Fruit fly (Drosophila melanogaster) Kc167 (cell line): ENCODE data around the gene RpL7-like.

Experiments used
- Sin3A ChIP-seq: fragments of >200 bp; optimal IDR thresholded peaks from 2 replicates; lab custom pipeline; 2018; ENCODE audit warnings: missing external identifiers
- h ChIP-seq: fragments of >200 bp; optimal IDR thresholded peaks from 3 replicates; lab custom pipeline; 2018; ENCODE audit warnings: missing external identifiers
- insv ChIP-seq: fragments of >200 bp; optimal IDR thresholded peaks from 3 replicates; lab custom pipeline; 2018; ENCODE audit warnings: missing external identifiers
- psq ChIP-seq: fragments of >200 bp; optimal IDR thresholded peaks from 2 replicates; lab custom pipeline; 2017; ENCODE audit warnings: missing external identifiers
- ttk ChIP-seq: sonication (Bioruptor generic); optimal IDR thresholded peaks from 2 replicates; lab custom pipeline; 2017; ENCODE audit warnings: missing external identifiers

DNA sequence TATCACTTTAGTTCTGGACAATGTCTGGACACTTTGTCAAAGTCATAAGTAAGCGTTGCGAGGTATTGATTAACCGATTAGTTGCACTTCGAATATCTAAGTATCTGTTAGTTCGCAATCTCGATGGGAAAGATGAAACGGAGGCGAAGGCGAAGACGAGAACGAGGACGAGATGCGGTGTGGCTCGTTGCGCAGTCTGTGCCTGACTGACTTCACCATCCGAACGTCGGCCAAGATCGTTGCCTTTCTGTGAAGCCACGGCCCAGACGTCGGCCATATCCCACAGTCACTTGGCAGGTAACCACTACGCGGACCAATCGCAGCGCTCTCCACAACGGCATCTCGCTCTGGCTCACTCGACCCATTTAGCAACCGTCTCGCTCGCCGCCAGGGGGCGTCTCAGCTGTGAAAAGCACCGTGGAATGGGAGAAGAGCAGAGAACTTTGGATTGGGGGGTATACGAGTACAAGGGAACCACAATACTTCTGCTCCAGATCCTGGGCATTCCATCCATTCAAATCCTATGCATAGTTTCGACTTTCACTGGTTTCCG is 29.6 kb downstream of the RpL7-like start, which contains the start of gene prd:
- no peak for TF ChIP-seq Sin3A
- no peak for TF ChIP-seq h (lab: Kevin White, UChicago)
- TF ChIP-seq insv = no peak
- no peak for TF ChIP-seq psq (lab: Kevin White, UChicago)
- TF ChIP-seq ttk (lab: Kevin White, UChicago) = no peak
